Worm (Caenorhabditis elegans) whole organism, L3 larva: Measurements from ENCODE around the gene W04B5.3.

ENCODE experiments used
- egl-27 ChIP-seq: sonication (generic microtip); optimal IDR thresholded peaks from 4 replicates; lab custom pipeline; 2017; ENCODE audit warnings: missing biosample characterization, missing genetic modification reagents, missing genetic modification characterization
- elt-2 ChIP-seq: sonication (generic microtip); optimal IDR thresholded peaks from 2 replicates; lab custom pipeline; 2016; ENCODE audit warnings: missing genetic modification reagents, mild to moderate bottlenecking, missing genetic modification characterization, missing compliant biosample characterization
- fkh-10 ChIP-seq: sonication (generic microtip); optimal IDR thresholded peaks from 2 replicates; lab custom pipeline; 2017; ENCODE audit warnings: missing biosample characterization, missing genetic modification reagents, missing genetic modification characterization
- hmg-11 ChIP-seq: sonication (generic microtip); optimal IDR thresholded peaks from 2 replicates; lab custom pipeline; 2016; ENCODE audit warnings: missing genetic modification characterization, missing compliant biosample characterization
- lin-15B ChIP-seq: fragments of 150-350 bp; optimal IDR thresholded peaks from 2 replicates; lab custom pipeline; 2014; ENCODE audit warnings: missing biosample characterization, missing genetic modification characterization
- lin-39 ChIP-seq: fragments of 150-350 bp; optimal IDR thresholded peaks from 2 replicates; lab custom pipeline; 2018; ENCODE audit warnings: missing biosample characterization, missing genetic modification reagents, missing genetic modification characterization
- mml-1 ChIP-seq: fragments of 150-350 bp; sonication (generic microtip); optimal IDR thresholded peaks from 3 replicates; lab custom pipeline; 2014; ENCODE audit warnings: missing biosample characterization, missing genetic modification characterization
- nfya-1 ChIP-seq: sonication (generic microtip); optimal IDR thresholded peaks from 2 replicates; lab custom pipeline; 2017; ENCODE audit warnings: missing genetic modification characterization, mild to moderate bottlenecking, missing compliant biosample characterization, antibody characterized with exemption, moderate library complexity; ENCODE audit not compliant: insufficient read depth
- nhr-25 ChIP-seq: sonication (generic microtip); optimal IDR thresholded peaks from 2 replicates; lab custom pipeline; 2017; ENCODE audit warnings: missing biosample characterization, missing genetic modification characterization
- pha-4 ChIP-seq: fragments of 150-350 bp; optimal IDR thresholded peaks from 2 replicates; lab custom pipeline; 2014; ENCODE audit warnings: missing biosample characterization, missing genetic modification reagents, missing genetic modification characterization
- pqm-1 ChIP-seq: fragments of 150-350 bp; optimal IDR thresholded peaks from 2 replicates; lab custom pipeline; 2017; ENCODE audit warnings: missing biosample characterization, missing genetic modification characterization, inconsistent platforms
- sea-2 ChIP-seq: fragments of 150-350 bp; sonication (generic microtip); optimal IDR thresholded peaks from 4 replicates; lab custom pipeline; 2014; ENCODE audit warnings: missing biosample characterization, missing genetic modification reagents, missing genetic modification characterization
- snpc-4 ChIP-seq: fragments of 150-350 bp; optimal IDR thresholded peaks from 2 replicates; lab custom pipeline; 2014; ENCODE audit warnings: missing biosample characterization, missing genetic modification characterization

Gene W04B5.3

DNA sequence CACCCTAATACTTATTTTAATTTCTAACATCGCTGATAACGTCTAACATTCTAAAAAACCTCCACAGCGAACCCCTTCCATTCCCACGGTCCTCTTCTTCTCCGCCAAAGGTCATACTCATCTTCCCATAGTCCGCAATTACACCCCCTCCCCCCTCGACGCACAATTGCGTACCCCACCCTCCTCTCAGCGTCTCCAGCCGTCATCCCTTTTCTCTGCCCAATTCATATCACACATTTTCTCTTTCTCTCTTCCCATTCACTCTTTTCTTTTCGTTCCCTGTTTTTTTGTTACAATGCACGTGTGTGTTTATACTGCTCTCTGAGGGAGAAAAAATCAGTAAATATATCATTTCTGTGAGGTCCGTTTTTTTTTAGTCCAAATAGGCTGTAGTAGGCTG lies 53.5 kb downstream of the W04B5.3 start:
- TF ChIP-seq hmg-11 (tag; lab: Kevin White, UChicago), result peak; percentile 83
- no peak for TF ChIP-seq snpc-4 (tag; lab: Kevin White, UChicago)
- peak; percentile 84 for TF ChIP-seq pha-4 (tag; lab: Kevin White, UChicago)
- TF ChIP-seq lin-39 (tag; lab: Kevin White, UChicago), result peak; percentile 60
- TF ChIP-seq lin-15B (tag; lab: Kevin White, UChicago), result peak; percentile 53
- TF ChIP-seq fkh-10 (GFP tag; lab: Kevin White, UChicago), result peak; percentile 21
- TF ChIP-seq sea-2 (GFP tag; lab: Kevin White, UChicago), result no peak
- TF ChIP-seq nhr-25 (tag; lab: Kevin White, UChicago), result peak; percentile 42
- peak; percentile 2 for TF ChIP-seq pqm-1 (tag; lab: Kevin White, UChicago)
- TF ChIP-seq nfya-1 (tag; lab: Kevin White, UChicago), result peak; percentile 69
- peak; percentile 20 for TF ChIP-seq egl-27 (tag; lab: Kevin White, UChicago)
- peak; percentile 44 for TF ChIP-seq elt-2 (tag; lab: Kevin White, UChicago)
- TF ChIP-seq mml-1 (tag; lab: Kevin White, UChicago), result no peak
